Fruit fly (Drosophila melanogaster) whole organism, adult: ENCODE measurements around the gene BBS1.

Experiments used
- CG11617 ChIP-seq: fragments of 200-800 bp; sonication (Bioruptor generic); optimal IDR thresholded peaks from 2 replicates; lab custom pipeline; 2017; ENCODE audit warnings: mild to moderate bottlenecking, missing biosample characterization, missing genetic modification reagents, missing genetic modification characterization
- CG12768 ChIP-seq: fragments of 200-800 bp; sonication (Bioruptor generic); optimal IDR thresholded peaks from 2 replicates; lab custom pipeline; 2017; ENCODE audit warnings: missing biosample characterization, missing genetic modification characterization, mild to moderate bottlenecking, moderate library complexity, missing genetic modification reagents
- CG14711 ChIP-seq: fragments of 200-800 bp; sonication (Bioruptor generic); optimal IDR thresholded peaks from 2 replicates; lab custom pipeline; 2018; ENCODE audit warnings: missing biosample characterization, mild to moderate bottlenecking, missing genetic modification characterization, moderate library complexity
- CG1620 ChIP-seq: fragments of 200-800 bp; sonication (Bioruptor generic); optimal IDR thresholded peaks from 2 replicates; lab custom pipeline; 2016; ENCODE audit warnings: missing biosample characterization, missing genetic modification characterization
- CG33017 ChIP-seq: fragments of 200-800 bp; sonication (Bioruptor generic); optimal IDR thresholded peaks from 2 replicates; lab custom pipeline; 2018; ENCODE audit warnings: missing biosample characterization, mild to moderate bottlenecking, missing genetic modification characterization, moderate library complexity
- CG5204 ChIP-seq: fragments of 200-800 bp; sonication (Bioruptor generic); optimal IDR thresholded peaks from 2 replicates; lab custom pipeline; 2016; ENCODE audit warnings: missing biosample characterization, missing genetic modification characterization
- CG7045 ChIP-seq: fragments of 200-800 bp; sonication (Bioruptor generic); optimal IDR thresholded peaks from 2 replicates; lab custom pipeline; 2017; ENCODE audit warnings: missing biosample characterization, mild to moderate bottlenecking, missing genetic modification characterization
- CG7101 ChIP-seq: fragments of 200-800 bp; sonication (Bioruptor generic); optimal IDR thresholded peaks from 2 replicates; lab custom pipeline; 2018; ENCODE audit warnings: missing biosample characterization, mild to moderate bottlenecking, missing genetic modification characterization, moderate library complexity
- Clk ChIP-seq: fragments of 200-800 bp; sonication (Bioruptor generic); optimal IDR thresholded peaks from 2 replicates; lab custom pipeline; 2017; ENCODE audit warnings: missing biosample characterization, missing genetic modification characterization
- Crg-1 ChIP-seq: fragments of 200-800 bp; sonication (Bioruptor generic); optimal IDR thresholded peaks from 2 replicates; lab custom pipeline; 2016; ENCODE audit warnings: missing biosample characterization, missing genetic modification characterization
- Hr96 ChIP-seq: fragments of 200-800 bp; sonication (Bioruptor generic); optimal IDR thresholded peaks from 2 replicates; lab custom pipeline; 2016; ENCODE audit warnings: missing biosample characterization, missing genetic modification characterization
- Mnt ChIP-seq: fragments of 200-800 bp; sonication (Bioruptor generic); optimal IDR thresholded peaks from 2 replicates; lab custom pipeline; 2016; ENCODE audit warnings: missing biosample characterization, mild to moderate bottlenecking, missing genetic modification characterization
- bab1 ChIP-seq: fragments of 200-800 bp; sonication (Bioruptor generic); optimal IDR thresholded peaks from 3 replicates; lab custom pipeline; 2019; ENCODE audit warnings: missing biosample characterization, mild to moderate bottlenecking, missing genetic modification characterization, moderate library complexity
- cic ChIP-seq: fragments of 200-800 bp; sonication (Bioruptor generic); optimal IDR thresholded peaks from 2 replicates; lab custom pipeline; 2017; ENCODE audit warnings: missing biosample characterization, mild to moderate bottlenecking, missing genetic modification characterization, moderate library complexity
- cnc ChIP-seq, 2 experiments: fragments of >200 bp; optimal IDR thresholded peaks; 2 replicates each; lab custom pipeline; 2017
- kay ChIP-seq: fragments of 200-800 bp; sonication (Bioruptor generic); peaks from one replicate; lab custom pipeline; 2016; ENCODE audit warnings: missing biosample characterization, missing genetic modification characterization, borderline replicate concordance
- ovo ChIP-seq: fragments of 200-800 bp; sonication (Bioruptor generic); optimal IDR thresholded peaks from 2 replicates; lab custom pipeline; 2016; ENCODE audit warnings: missing biosample characterization, missing genetic modification characterization
- pad ChIP-seq: fragments of 200-800 bp; sonication (Bioruptor generic); optimal IDR thresholded peaks from 3 replicates; lab custom pipeline; 2017; ENCODE audit warnings: missing biosample characterization, missing genetic modification characterization, mild to moderate bottlenecking, moderate library complexity, missing genetic modification reagents
- tj ChIP-seq: fragments of 200-800 bp; sonication (Bioruptor generic); optimal IDR thresholded peaks from 3 replicates; lab custom pipeline; 2017; ENCODE audit warnings: missing biosample characterization, mild to moderate bottlenecking, missing genetic modification characterization, moderate library complexity
- toe ChIP-seq: fragments of 200-800 bp; sonication (Bioruptor generic); optimal IDR thresholded peaks from 2 replicates; lab custom pipeline; 2016; ENCODE audit warnings: missing biosample characterization, missing genetic modification characterization

Gene BBS1

dm6 chr3L:7137613-7138189, 12.0 kb downstream of the BBS1 start:
- TF ChIP-seq Crg-1 = no peak

dm6 chr3L:7143283-7143682, 17.6 kb downstream of the BBS1 start:
- TF ChIP-seq CG14711 (tag; lab: Kevin White, UChicago) = no peak
- no peak for TF ChIP-seq tj
- TF ChIP-seq pad (GFP tag; lab: Kevin White, UChicago) = no peak
- TF ChIP-seq CG11617 (GFP tag; lab: Kevin White, UChicago) = no peak
- no peak for TF ChIP-seq Hr96 (GFP tag; lab: Kevin White, UChicago)
- no peak for TF ChIP-seq ovo (GFP tag; lab: Kevin White, UChicago)

- TF ChIP-seq tj = no peak
- TF ChIP-seq Crg-1 = no peak
- TF ChIP-seq CG12768 (GFP tag; lab: Kevin White, UChicago) = no peak
- no peak for TF ChIP-seq cnc (optimal IDR thresholded peaks at IDR 0.05; lab: Kevin White, UChicago)
- TF ChIP-seq CG7045 (GFP tag; lab: Kevin White, UChicago) = no peak
- no peak for TF ChIP-seq Mnt (GFP tag; lab: Kevin White, UChicago)
- TF ChIP-seq CG1620 (GFP tag; lab: Kevin White, UChicago) = no peak
- no peak for TF ChIP-seq toe (GFP tag; lab: Kevin White, UChicago)
- TF ChIP-seq kay (GFP tag; lab: Kevin White, UChicago) = no peak
These were observed 22.1 kb downstream of the BBS1 start for dm6 chr3L:7147796-7148195.

- TF ChIP-seq kay (GFP tag; lab: Kevin White, UChicago) = no peak
- no peak for TF ChIP-seq CG7101 (tag; lab: Kevin White, UChicago)
- no peak for TF ChIP-seq bab1 (GFP tag; lab: Kevin White, UChicago)
- no peak for TF ChIP-seq cic
These were observed 23.7 kb downstream of the BBS1 start for dm6 chr3L:7149388-7149787.

dm6 chr3L:7149827-7150226, 24.1 kb downstream of the BBS1 start:
- TF ChIP-seq cnc (optimal IDR thresholded peaks at IDR 0.05; lab: Kevin White, UChicago) (no peak), ovo (GFP tag; lab: Kevin White, UChicago) (no peak), CG7101 (tag; lab: Kevin White, UChicago) (no peak), CG11617 (GFP tag; lab: Kevin White, UChicago) (no peak), cic (no peak), pad (GFP tag; lab: Kevin White, UChicago) (no peak), Hr96 (GFP tag; lab: Kevin White, UChicago) (no peak), CG33017 (tag; lab: Kevin White, UChicago) (no peak), Clk (GFP tag; lab: Kevin White, UChicago) (no peak), Mnt (GFP tag; lab: Kevin White, UChicago) (no peak), kay (GFP tag; lab: Kevin White, UChicago) (no peak), toe (GFP tag; lab: Kevin White, UChicago) (no peak), CG14711 (tag; lab: Kevin White, UChicago) (no peak), CG7045 (GFP tag; lab: Kevin White, UChicago) (no peak), CG5204 (no peak), bab1 (GFP tag; lab: Kevin White, UChicago) (no peak), CG1620 (GFP tag; lab: Kevin White, UChicago) (no peak), Crg-1 (no peak), CG12768 (GFP tag; lab: Kevin White, UChicago) (no peak)

- TF ChIP-seq ovo (GFP tag; lab: Kevin White, UChicago) (no peak), CG11617 (GFP tag; lab: Kevin White, UChicago) (no peak), CG33017 (tag; lab: Kevin White, UChicago) (no peak), toe (GFP tag; lab: Kevin White, UChicago) (no peak), CG14711 (tag; lab: Kevin White, UChicago) (peak; percentile 27)
These were observed 25.1 kb downstream of the BBS1 start for dm6 chr3L:7150850-7151249.

- TF ChIP-seq CG14711 (tag; lab: Kevin White, UChicago) = no peak
- no peak for TF ChIP-seq tj
- TF ChIP-seq CG7045 (GFP tag; lab: Kevin White, UChicago) = no peak
- TF ChIP-seq CG7101 (tag; lab: Kevin White, UChicago) = no peak
- no peak for TF ChIP-seq bab1 (GFP tag; lab: Kevin White, UChicago)
- no peak for TF ChIP-seq CG33017 (tag; lab: Kevin White, UChicago)
- TF ChIP-seq kay (GFP tag; lab: Kevin White, UChicago) = no peak
- no peak for TF ChIP-seq cic
- no peak for TF ChIP-seq cnc (optimal IDR thresholded peaks at IDR 0.05; lab: Kevin White, UChicago)
- no peak for TF ChIP-seq Mnt (GFP tag; lab: Kevin White, UChicago)
- TF ChIP-seq toe (GFP tag; lab: Kevin White, UChicago) = no peak
- no peak for TF ChIP-seq pad (GFP tag; lab: Kevin White, UChicago)
- TF ChIP-seq CG1620 (GFP tag; lab: Kevin White, UChicago) = no peak
- no peak for TF ChIP-seq CG11617 (GFP tag; lab: Kevin White, UChicago)
- TF ChIP-seq Clk (GFP tag; lab: Kevin White, UChicago) = no peak
- no peak for TF ChIP-seq Hr96 (GFP tag; lab: Kevin White, UChicago)
- TF ChIP-seq CG12768 (GFP tag; lab: Kevin White, UChicago) = no peak
These were observed 26.1 kb downstream of the BBS1 start for dm6 chr3L:7151521-7152465.
